Fruit fly (Drosophila melanogaster) Kc167 (cell line): ENCODE results near the gene ssp3.

ENCODE experiments used
- Sin3A ChIP-seq: fragments of >200 bp; optimal IDR thresholded peaks from 2 replicates; lab custom pipeline; 2018; ENCODE audit warnings: missing external identifiers
- psq ChIP-seq: fragments of >200 bp; optimal IDR thresholded peaks from 2 replicates; lab custom pipeline; 2017; ENCODE audit warnings: missing external identifiers

- TF ChIP-seq psq (lab: Kevin White, UChicago), result no peak
- no peak for TF ChIP-seq Sin3A (lab: Kevin White, UChicago)
These were observed 19.0 kb downstream of the ssp3 start for dm6 chr2L:18924642-18925244.
